Fruit fly (Drosophila melanogaster): ENCODE results near the gene Gr94a.

Gr94a gene

DNA sequence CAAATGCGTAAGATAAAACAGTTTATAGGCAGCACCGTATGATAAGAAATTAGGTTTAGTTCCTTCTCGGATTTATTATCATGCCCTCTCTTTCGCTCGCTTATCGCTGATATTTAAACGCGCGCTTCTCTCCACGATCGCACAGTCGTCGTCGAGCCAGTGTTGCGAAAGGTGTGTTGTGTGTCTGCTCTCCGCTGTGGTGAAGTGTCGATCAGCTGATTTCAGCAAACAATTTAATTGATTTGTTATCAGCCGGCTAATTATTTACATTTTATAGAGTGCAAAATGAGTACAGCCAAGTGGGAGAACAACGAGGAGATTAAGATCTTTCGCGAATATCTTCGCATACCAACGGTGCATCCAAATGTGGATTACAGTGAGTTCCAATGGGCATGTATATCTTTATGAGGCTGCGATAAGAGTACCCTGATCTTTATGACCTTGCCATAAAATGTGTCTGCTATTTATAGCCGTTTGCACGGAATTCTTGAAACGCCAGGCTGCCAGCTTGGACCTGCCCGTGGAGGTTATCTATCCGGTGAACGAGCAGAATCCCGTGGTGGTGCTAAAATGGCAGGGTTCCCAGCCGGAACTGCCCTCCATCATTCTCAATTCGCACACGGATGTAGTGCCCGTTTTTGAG lies 40.2 kb downstream of the Gr94a start, which contains the start of the genes CG17110 and CG6726:
CG17110 (plus strand) TSS at position 139 of the 643 bp plus-strand sequence.
CG6726 (plus strand) TSS at position 139 of the 643 bp plus-strand sequence.
- TF ChIP-seq CG1603 (tag; optimal IDR thresholded peaks at IDR 0.05) (no peak), phol (tag; optimal IDR thresholded peaks at IDR 0.05) (no peak), CG4617 (GFP tag; optimal IDR thresholded peaks at IDR 0.05; ENCODE audit: borderline replicate concordance) (no peak), Dref (GFP tag; IDR thresholded peaks at IDR 0.05) (no peak), CoRest (tag; optimal IDR thresholded peaks at IDR 0.05) (no peak), lab (GFP tag; optimal IDR thresholded peaks at IDR 0.05) (peak; percentile 37), sisA (GFP tag; IDR thresholded peaks at IDR 0.05) (no peak), Med (GFP tag) (peak; percentile 79), MBD-R2 (GFP tag; IDR thresholded peaks at IDR 0.05) (peak; percentile 36; the same call in 1 of the 2 replicates), CG9727 (GFP tag; optimal IDR thresholded peaks at IDR 0.05) (no peak), CG15479 (GFP tag; optimal IDR thresholded peaks at IDR 0.05) (no peak), sens (GFP tag) (peak; percentile 26), CG9876 (GFP tag; optimal IDR thresholded peaks at IDR 0.05) (no peak), Dp (GFP tag; optimal IDR thresholded peaks at IDR 0.05) (peak; percentile 50), pzg (GFP tag; optimal IDR thresholded peaks at IDR 0.05) (peak; percentile 17), E2f2 (GFP tag; IDR thresholded peaks at IDR 0.05) (peak; percentile 69), exex (tag; optimal IDR thresholded peaks at IDR 0.05) (peak; percentile 77), CG15601 (tag; optimal IDR thresholded peaks at IDR 0.05) (no peak), CG11695 (GFP tag; IDR thresholded peaks at IDR 0.05) (no peak), unpg (GFP tag; optimal IDR thresholded peaks at IDR 0.05) (no peak), grn (GFP tag; optimal IDR thresholded peaks at IDR 0.05) (peak; percentile 3), amos (GFP tag; IDR thresholded peaks at IDR 0.05; ENCODE audit: partially characterized antibody) (no peak), CG10267 (tag; optimal IDR thresholded peaks at IDR 0.05) (peak; percentile 53), Vsx1 (GFP tag; optimal IDR thresholded peaks at IDR 0.05) (peak; percentile 54), crp (GFP tag; optimal IDR thresholded peaks at IDR 0.05) (peak in 1 of 2 experiments; percentile 76), CG6765 (GFP tag; optimal IDR thresholded peaks at IDR 0.05) (no peak), chinmo (GFP tag; IDR thresholded peaks at IDR 0.05; ENCODE audit: partially characterized antibody) (0 out of 4 replicates have a peak, but pooled peaks have one; percentile 20), CG4820 (GFP tag; optimal IDR thresholded peaks at IDR 0.05) (no peak), sd (tag; optimal IDR thresholded peaks at IDR 0.05) (peak; percentile 33), HLHmδ (GFP tag; optimal IDR thresholded peaks at IDR 0.05) (no peak), CG2875 (GFP tag; optimal IDR thresholded peaks at IDR 0.05) (no peak)

DNA sequence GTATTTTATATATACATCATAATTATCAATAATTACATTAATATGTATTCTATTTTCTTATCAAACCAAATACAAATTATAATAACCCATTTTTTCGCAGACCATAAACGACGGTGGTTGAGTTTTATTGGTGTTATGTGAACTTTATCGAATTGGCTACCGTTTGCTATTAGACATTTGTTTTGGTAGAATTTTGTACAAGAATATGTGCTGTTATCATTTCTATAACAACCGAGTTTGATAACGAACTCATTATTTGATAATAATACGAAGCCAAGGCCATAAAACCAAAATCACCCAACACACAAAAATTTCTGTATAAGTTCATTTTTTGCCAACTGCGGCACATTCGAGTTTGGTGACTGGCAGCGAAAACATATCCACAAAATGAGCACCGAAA lies 43.9 kb downstream of the Gr94a start, which contains the start of gene CG17109:
CG17109 (plus strand) TSS at position 345 of the 400 bp plus-strand sequence.
- TF ChIP-seq CG10654 (GFP tag; optimal IDR thresholded peaks at IDR 0.05): no peak
- TF ChIP-seq sd (tag; optimal IDR thresholded peaks at IDR 0.05): peak; percentile 2
- TF ChIP-seq dimm (GFP tag; IDR thresholded peaks at IDR 0.05): no peak
- TF ChIP-seq CG30431 (GFP tag; optimal IDR thresholded peaks at IDR 0.05): no peak
- no peak for TF ChIP-seq usp (GFP tag; optimal IDR thresholded peaks at IDR 0.05)
- TF ChIP-seq CG34376 (GFP tag; optimal IDR thresholded peaks at IDR 0.05): peak; percentile 86
- no peak for TF ChIP-seq Gug (GFP tag; IDR thresholded peaks at IDR 0.05)
- no peak for TF ChIP-seq mam (GFP tag; optimal IDR thresholded peaks at IDR 0.05)
- no peak for TF ChIP-seq pnt (GFP tag; optimal IDR thresholded peaks at IDR 0.05)
- no peak for TF ChIP-seq CG17912 (GFP tag; optimal IDR thresholded peaks at IDR 0.05)
- no peak for TF ChIP-seq CG4854 (GFP tag; optimal IDR thresholded peaks at IDR 0.05)
- no peak for TF ChIP-seq CG12942 (GFP tag; optimal IDR thresholded peaks at IDR 0.05)
- peak; percentile 32 for TF ChIP-seq sug (tag; optimal IDR thresholded peaks at IDR 0.05)
- no peak for TF ChIP-seq al (GFP tag; IDR thresholded peaks at IDR 0.05)
- no peak for TF ChIP-seq Dbx (GFP tag; IDR thresholded peaks at IDR 0.05)
- peak; percentile 14 for TF ChIP-seq mirr (GFP tag; optimal IDR thresholded peaks at IDR 0.05)
- TF ChIP-seq tll (GFP tag; optimal IDR thresholded peaks at IDR 0.05): no peak
- TF ChIP-seq exex (tag; optimal IDR thresholded peaks at IDR 0.05): peak; percentile 93
- no peak for TF ChIP-seq CG1233 (GFP tag; optimal IDR thresholded peaks at IDR 0.05)

Data from whole organism, embryonic.